Worm (Caenorhabditis elegans) whole organism, mixed stage, embryonic: ENCODE measurements around the gene T15B7.15.

Experiments used
- blmp-1 ChIP-seq: fragments of 150-350 bp; optimal IDR thresholded peaks from 2 replicates; lab custom pipeline; 2014; ENCODE audit warnings: missing biosample characterization, missing genetic modification characterization
- cnd-1 ChIP-seq: fragments of 200-800 bp; sonication (Bioruptor generic); optimal IDR thresholded peaks from 2 replicates; lab custom pipeline; 2018; ENCODE audit warnings: mild to moderate bottlenecking, missing genetic modification characterization, missing compliant biosample characterization
- elt-1 ChIP-seq: sonication (generic microtip); optimal IDR thresholded peaks from 2 replicates; lab custom pipeline; 2017; ENCODE audit warnings: missing genetic modification characterization, mild to moderate bottlenecking, missing compliant biosample characterization, antibody characterized with exemption, moderate library complexity, borderline replicate concordance; ENCODE audit not compliant: insufficient read depth
- ham-2 ChIP-seq: fragments of 200-800 bp; sonication (Bioruptor generic); optimal IDR thresholded peaks from 2 replicates; lab custom pipeline; 2018; ENCODE audit warnings: mild to moderate bottlenecking, missing genetic modification characterization, missing compliant biosample characterization
- lin-13 ChIP-seq: fragments of 150-350 bp; optimal IDR thresholded peaks from 2 replicates; lab custom pipeline; 2014; ENCODE audit warnings: missing biosample characterization, missing genetic modification characterization
- lsy-2 ChIP-seq: fragments of 150-350 bp; optimal IDR thresholded peaks from 2 replicates; lab custom pipeline; 2014; ENCODE audit warnings: missing biosample characterization, missing genetic modification characterization
- mep-1 ChIP-seq: fragments of 150-350 bp; optimal IDR thresholded peaks from 2 replicates; lab custom pipeline; 2017; ENCODE audit warnings: missing biosample characterization, missing genetic modification reagents, missing genetic modification characterization, inconsistent platforms
- nhr-2 ChIP-seq: fragments of 150-350 bp; optimal IDR thresholded peaks from 2 replicates; lab custom pipeline; 2014; ENCODE audit warnings: missing biosample characterization, missing genetic modification characterization
- pha-4 ChIP-seq: fragments of 150-350 bp; optimal IDR thresholded peaks from 2 replicates; lab custom pipeline; 2018; ENCODE audit warnings: missing biosample characterization, missing genetic modification reagents, missing genetic modification characterization
- sptf-1 ChIP-seq: sonication (generic microtip); optimal IDR thresholded peaks from 2 replicates; lab custom pipeline; 2017; ENCODE audit warnings: mild to moderate bottlenecking, missing genetic modification characterization, moderate library complexity, missing compliant biosample characterization
- tbx-8 ChIP-seq: fragments of 200-800 bp; sonication (Bioruptor generic); optimal IDR thresholded peaks from 2 replicates; lab custom pipeline; 2018; ENCODE audit warnings: mild to moderate bottlenecking, missing genetic modification characterization, moderate library complexity, missing compliant biosample characterization
- unc-39 ChIP-seq: fragments of 150-350 bp; optimal IDR thresholded peaks from 2 replicates; lab custom pipeline; 2014; ENCODE audit warnings: missing biosample characterization, missing genetic modification characterization
- zip-8 ChIP-seq: fragments of 150-350 bp; optimal IDR thresholded peaks from 2 replicates; lab custom pipeline; 2014; ENCODE audit warnings: missing biosample characterization, missing genetic modification characterization
- ztf-11 ChIP-seq: fragments of 150-350 bp; optimal IDR thresholded peaks from 2 replicates; lab custom pipeline; 2014; ENCODE audit warnings: missing biosample characterization, missing genetic modification characterization

DNA sequence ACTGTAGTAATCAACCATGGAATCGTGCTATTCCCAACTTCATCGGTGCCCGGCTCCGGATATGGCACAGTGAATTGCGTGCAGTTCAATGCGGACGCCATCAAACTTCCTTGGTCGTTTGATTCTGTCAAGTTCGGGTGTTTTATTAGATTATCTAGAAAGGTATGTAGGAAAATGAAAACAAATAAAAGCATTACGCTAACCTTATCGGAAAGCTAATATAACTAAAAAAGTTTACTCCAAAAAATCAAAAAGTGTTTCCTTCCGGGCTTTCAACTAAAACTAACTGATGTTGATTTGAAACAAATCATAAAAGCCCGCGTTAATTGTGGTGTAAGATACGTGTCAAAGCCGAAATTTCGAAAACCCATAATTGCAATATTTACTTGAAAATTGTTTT is 18.7 kb downstream of the T15B7.15 start, which contains the start of gene dmsr-13:
- no peak for TF ChIP-seq pha-4
- no peak for TF ChIP-seq sptf-1 (tag; lab: Kevin White, UChicago)
- TF ChIP-seq blmp-1 (tag; lab: Kevin White, UChicago), result no peak
- TF ChIP-seq lsy-2 (tag; lab: Kevin White, UChicago), result no peak
- no peak for TF ChIP-seq cnd-1 (tag; lab: Kevin White, UChicago)
- TF ChIP-seq elt-1, result no peak
- no peak for TF ChIP-seq lin-13 (tag; lab: Kevin White, UChicago)
- no peak for TF ChIP-seq tbx-8 (GFP tag; lab: Kevin White, UChicago)
- no peak for TF ChIP-seq unc-39
- no peak for TF ChIP-seq zip-8 (tag; lab: Kevin White, UChicago)
- TF ChIP-seq mep-1, result no peak
- TF ChIP-seq ztf-11, result no peak
- no peak for TF ChIP-seq ham-2
- TF ChIP-seq nhr-2 (tag; lab: Kevin White, UChicago), result no peak
